Worm (Caenorhabditis elegans): Measurements from ENCODE around the gene C40H1.7.

C40H1.7 gene

ce11 chrIII:9326528-9326927, 1.7 kb downstream of the C40H1.7 start:
- TF ChIP-seq ceh-36 (tag; optimal IDR thresholded peaks at IDR 0.05) (no peak), hmbx-1 (tag; optimal IDR thresholded peaks at IDR 0.05) (no peak), B0310.2 (tag; optimal IDR thresholded peaks at IDR 0.05) (no peak), tbx-11 (GFP tag; IDR thresholded peaks at IDR 0.05) (no peak), ceh-13 (GFP tag; optimal IDR thresholded peaks at IDR 0.05) (no peak), aly-1 (tag; optimal IDR thresholded peaks at IDR 0.05) (no peak), scrt-1 (GFP tag; IDR thresholded peaks at IDR 0.05) (no peak), ets-7 (tag; optimal IDR thresholded peaks at IDR 0.05) (no peak), ama-1 (optimal IDR thresholded peaks at IDR 0.05) (no peak), flt-1 (GFP tag; IDR thresholded peaks at IDR 0.05) (no peak), pes-1 (GFP tag; IDR thresholded peaks at IDR 0.05) (no peak), F13C5.2 (tag; optimal IDR thresholded peaks at IDR 0.05) (no peak), tbx-37 (GFP tag; conservative IDR thresholded peaks at IDR 0.05) (no peak)

- TF ChIP-seq aly-1 (tag; optimal IDR thresholded peaks at IDR 0.05) (no peak), ceh-36 (tag; optimal IDR thresholded peaks at IDR 0.05) (no peak), ets-7 (tag; optimal IDR thresholded peaks at IDR 0.05) (no peak), hnd-1 (tag; optimal IDR thresholded peaks at IDR 0.05) (no peak), tbx-37 (GFP tag; conservative IDR thresholded peaks at IDR 0.05) (no peak), hmg-4 (GFP tag; optimal IDR thresholded peaks at IDR 0.05) (no peak), flt-1 (GFP tag; IDR thresholded peaks at IDR 0.05) (no peak), F13C5.2 (tag; optimal IDR thresholded peaks at IDR 0.05) (no peak), B0310.2 (tag; optimal IDR thresholded peaks at IDR 0.05) (no peak), tbx-11 (GFP tag; IDR thresholded peaks at IDR 0.05) (no peak), sea-1 (GFP tag; conservative IDR thresholded peaks at IDR 0.05) (no peak), ceh-13 (GFP tag; optimal IDR thresholded peaks at IDR 0.05) (no peak), scrt-1 (GFP tag; IDR thresholded peaks at IDR 0.05) (no peak), hmbx-1 (tag; optimal IDR thresholded peaks at IDR 0.05) (no peak), pes-1 (GFP tag; IDR thresholded peaks at IDR 0.05) (no peak), tra-4 (tag; optimal IDR thresholded peaks at IDR 0.05) (no peak), ama-1 (optimal IDR thresholded peaks at IDR 0.05) (no peak)
These were observed 3.1 kb downstream of the C40H1.7 start for ce11 chrIII:9327910-9328309.

- TF ChIP-seq hmbx-1 (tag; optimal IDR thresholded peaks at IDR 0.05) (no peak), ama-1 (optimal IDR thresholded peaks at IDR 0.05) (no peak), ets-7 (tag; optimal IDR thresholded peaks at IDR 0.05) (no peak), ceh-36 (tag; optimal IDR thresholded peaks at IDR 0.05) (no peak), hmg-4 (GFP tag; optimal IDR thresholded peaks at IDR 0.05) (no peak), hnd-1 (tag; optimal IDR thresholded peaks at IDR 0.05) (no peak), tra-4 (tag; optimal IDR thresholded peaks at IDR 0.05) (no peak), tbx-11 (GFP tag; IDR thresholded peaks at IDR 0.05) (no peak), B0310.2 (tag; optimal IDR thresholded peaks at IDR 0.05) (no peak)
These were observed 3.9 kb downstream of the C40H1.7 start for ce11 chrIII:9328732-9329131.

- no peak for TF ChIP-seq hnd-1 (tag; optimal IDR thresholded peaks at IDR 0.05)
- TF ChIP-seq ama-1 (optimal IDR thresholded peaks at IDR 0.05), result no peak
- no peak for TF ChIP-seq ets-7 (tag; optimal IDR thresholded peaks at IDR 0.05)
- no peak for TF ChIP-seq pes-1 (GFP tag; IDR thresholded peaks at IDR 0.05)
- TF ChIP-seq aly-1 (tag; optimal IDR thresholded peaks at IDR 0.05), result no peak
- no peak for TF ChIP-seq B0310.2 (tag; optimal IDR thresholded peaks at IDR 0.05)
- no peak for TF ChIP-seq flt-1 (GFP tag; IDR thresholded peaks at IDR 0.05)
- TF ChIP-seq tbx-37 (GFP tag; conservative IDR thresholded peaks at IDR 0.05), result no peak
These were observed 4.4 kb downstream of the C40H1.7 start, which contains the start of gene C40H1.3 for ce11 chrIII:9329266-9329665. C40H1.3 (minus strand) TSS chrIII:9329366.

ce11 chrIII:9329790-9330366, 5.1 kb downstream of the C40H1.7 start, which contains the start of gene ttr-5:
ttr-5 (plus strand) TSS chrIII:9330316.
- TF ChIP-seq pes-1 (GFP tag; IDR thresholded peaks at IDR 0.05), result no peak

ce11 chrIII:9331084-9331564, 6.3 kb downstream of the C40H1.7 start, which contains the start of gene ufc-1:
ufc-1 (plus strand) TSS chrIII:9331514.
- no peak for TF ChIP-seq ceh-13 (GFP tag; optimal IDR thresholded peaks at IDR 0.05)
- TF ChIP-seq pes-1 (GFP tag; IDR thresholded peaks at IDR 0.05), result no peak
- no peak for TF ChIP-seq tbx-11 (GFP tag; IDR thresholded peaks at IDR 0.05)
- TF ChIP-seq F13C5.2 (tag; optimal IDR thresholded peaks at IDR 0.05), result no peak
- TF ChIP-seq ets-7 (tag; optimal IDR thresholded peaks at IDR 0.05), result no peak
- no peak for TF ChIP-seq hmg-4 (GFP tag; optimal IDR thresholded peaks at IDR 0.05)
- TF ChIP-seq ama-1 (optimal IDR thresholded peaks at IDR 0.05), result no peak
- TF ChIP-seq hnd-1 (tag; optimal IDR thresholded peaks at IDR 0.05), result no peak
- TF ChIP-seq hmbx-1 (tag; optimal IDR thresholded peaks at IDR 0.05), result no peak
- TF ChIP-seq aly-1 (tag; optimal IDR thresholded peaks at IDR 0.05), result no peak
- TF ChIP-seq sea-1 (GFP tag; conservative IDR thresholded peaks at IDR 0.05), result no peak
- TF ChIP-seq flt-1 (GFP tag; IDR thresholded peaks at IDR 0.05), result no peak
- TF ChIP-seq ceh-36 (tag; optimal IDR thresholded peaks at IDR 0.05), result no peak
- TF ChIP-seq tbx-37 (GFP tag; conservative IDR thresholded peaks at IDR 0.05), result no peak
- TF ChIP-seq B0310.2 (tag; optimal IDR thresholded peaks at IDR 0.05), result no peak
- TF ChIP-seq scrt-1 (GFP tag; IDR thresholded peaks at IDR 0.05), result no peak
- TF ChIP-seq tra-4 (tag; optimal IDR thresholded peaks at IDR 0.05), result no peak

ce11 chrIII:9334174-9334573, 9.3 kb downstream of the C40H1.7 start, which contains the start of gene elo-4:
elo-4 (minus strand) TSS chrIII:9334274.
- TF ChIP-seq ets-7 (tag; optimal IDR thresholded peaks at IDR 0.05) (no peak), scrt-1 (GFP tag; IDR thresholded peaks at IDR 0.05) (no peak), tbx-11 (GFP tag; IDR thresholded peaks at IDR 0.05) (no peak), hmbx-1 (tag; optimal IDR thresholded peaks at IDR 0.05) (no peak), tra-4 (tag; optimal IDR thresholded peaks at IDR 0.05) (no peak), pes-1 (GFP tag; IDR thresholded peaks at IDR 0.05) (no peak)

ce11 chrIII:9335076-9335475, 10.3 kb downstream of the C40H1.7 start:
- TF ChIP-seq hmbx-1 (tag; optimal IDR thresholded peaks at IDR 0.05), result no peak
- no peak for TF ChIP-seq aly-1 (tag; optimal IDR thresholded peaks at IDR 0.05)
- no peak for TF ChIP-seq hnd-1 (tag; optimal IDR thresholded peaks at IDR 0.05)
- no peak for TF ChIP-seq ceh-36 (tag; optimal IDR thresholded peaks at IDR 0.05)
- no peak for TF ChIP-seq ama-1 (optimal IDR thresholded peaks at IDR 0.05)
- no peak for TF ChIP-seq B0310.2 (tag; optimal IDR thresholded peaks at IDR 0.05)
- no peak for TF ChIP-seq tbx-37 (GFP tag; conservative IDR thresholded peaks at IDR 0.05)
- TF ChIP-seq sea-1 (GFP tag; conservative IDR thresholded peaks at IDR 0.05), result no peak
- TF ChIP-seq ceh-13 (GFP tag; optimal IDR thresholded peaks at IDR 0.05), result no peak
- TF ChIP-seq ets-7 (tag; optimal IDR thresholded peaks at IDR 0.05), result no peak
- no peak for TF ChIP-seq pes-1 (GFP tag; IDR thresholded peaks at IDR 0.05)
- TF ChIP-seq scrt-1 (GFP tag; IDR thresholded peaks at IDR 0.05), result no peak
- no peak for TF ChIP-seq hmg-4 (GFP tag; optimal IDR thresholded peaks at IDR 0.05)
- no peak for TF ChIP-seq flt-1 (GFP tag; IDR thresholded peaks at IDR 0.05)
- no peak for TF ChIP-seq tra-4 (tag; optimal IDR thresholded peaks at IDR 0.05)
- TF ChIP-seq tbx-11 (GFP tag; IDR thresholded peaks at IDR 0.05), result no peak
- no peak for TF ChIP-seq F13C5.2 (tag; optimal IDR thresholded peaks at IDR 0.05)
